Worm (Caenorhabditis elegans) whole organism, L4/young adult: ENCODE measurements around the gene F39E9.6.

Experiments used
- W03F9.2 ChIP-seq: fragments of 150-350 bp; optimal IDR thresholded peaks from 2 replicates; lab custom pipeline; 2014; ENCODE audit warnings: missing biosample characterization, missing genetic modification characterization
- dao-5 ChIP-seq: sonication (generic microtip); optimal IDR thresholded peaks from 2 replicates; lab custom pipeline; 2016; ENCODE audit warnings: missing genotype, missing genetic modification characterization, moderate library complexity, missing compliant biosample characterization
- him-1 ChIP-seq: sonication (generic microtip); optimal IDR thresholded peaks from 2 replicates; lab custom pipeline; 2016; ENCODE audit warnings: missing genotype, missing genetic modification reagents, missing genetic modification characterization, missing compliant biosample characterization

ce11 chrII:3296644-3297043 is 16.7 kb downstream of the F39E9.6 start, which contains the start of gene btb-16:
- TF ChIP-seq W03F9.2 (tag; lab: Kevin White, UChicago) (no peak), him-1 (tag; lab: Kevin White, UChicago) (no peak), dao-5 (tag; lab: Kevin White, UChicago) (no peak)
